Fruit fly (Drosophila melanogaster) whole organism, embryonic: Measurements from ENCODE around the gene CG5973.

ENCODE experiments used
- Asciz ChIP-seq: fragments of 200-800 bp; sonication (Bioruptor generic); optimal IDR thresholded peaks from 2 replicates; lab custom pipeline; 2017; ENCODE audit warnings: missing biosample characterization, mild to moderate bottlenecking, missing genetic modification characterization, missing genetic modification reagents
- CG10267 ChIP-seq: fragments of 200-800 bp; sonication (Bioruptor generic); optimal IDR thresholded peaks from 2 replicates; lab custom pipeline; 2018; ENCODE audit warnings: missing biosample characterization, mild to moderate bottlenecking, missing genetic modification characterization, moderate library complexity
- CG12104 ChIP-seq: fragments of 200-800 bp; sonication (Bioruptor generic); optimal IDR thresholded peaks from 3 replicates; lab custom pipeline; 2016; ENCODE audit warnings: missing biosample characterization, missing genetic modification characterization
- CG12299 ChIP-seq: fragments of 200-800 bp; sonication (Bioruptor generic); optimal IDR thresholded peaks from 2 replicates; lab custom pipeline; 2018; ENCODE audit warnings: missing biosample characterization, mild to moderate bottlenecking, missing genetic modification characterization
- CG12659 ChIP-seq: fragments of 200-800 bp; sonication (Bioruptor generic); optimal IDR thresholded peaks from 3 replicates; lab custom pipeline; 2017; ENCODE audit warnings: mild to moderate bottlenecking, missing biosample characterization, missing genetic modification reagents, missing genetic modification characterization
- CG13424 ChIP-seq: fragments of 200-800 bp; sonication (Bioruptor generic); optimal IDR thresholded peaks from 2 replicates; lab custom pipeline; 2019; ENCODE audit warnings: missing biosample characterization, mild to moderate bottlenecking, missing genetic modification characterization, moderate library complexity
- CG15696 ChIP-seq: fragments of 200-800 bp; sonication (Bioruptor generic); optimal IDR thresholded peaks from 2 replicates; lab custom pipeline; 2019; ENCODE audit warnings: missing biosample characterization, mild to moderate bottlenecking, missing genetic modification characterization, moderate library complexity
- CG1647 ChIP-seq: fragments of 200-800 bp; sonication (Bioruptor generic); optimal IDR thresholded peaks from 3 replicates; lab custom pipeline; 2016; ENCODE audit warnings: missing biosample characterization, missing genetic modification characterization
- CG17385 ChIP-seq: fragments of 200-800 bp; sonication (Bioruptor generic); optimal IDR thresholded peaks from 3 replicates; lab custom pipeline; 2018; ENCODE audit warnings: missing biosample characterization, mild to moderate bottlenecking, missing genetic modification characterization
- CG17912 ChIP-seq: fragments of 200-800 bp; sonication (Bioruptor generic); optimal IDR thresholded peaks from 2 replicates; lab custom pipeline; 2018; ENCODE audit warnings: missing biosample characterization, mild to moderate bottlenecking, missing genetic modification characterization
- CG18262 ChIP-seq: fragments of 200-800 bp; optimal IDR thresholded peaks from 3 replicates; lab custom pipeline; 2019; ENCODE audit warnings: missing biosample characterization, mild to moderate bottlenecking, missing genetic modification characterization, moderate library complexity
- CG18476 ChIP-seq: fragments of 200-800 bp; sonication (Bioruptor generic); optimal IDR thresholded peaks from 2 replicates; lab custom pipeline; 2016; ENCODE audit warnings: missing biosample characterization, mild to moderate bottlenecking, missing genetic modification characterization
- CG31224 ChIP-seq: fragments of 200-800 bp; sonication (Bioruptor generic); IDR thresholded peaks from 2 replicates; pipeline ENCODE4 v1.3.6; 2022; ENCODE audit warnings: missing biosample characterization, missing genetic modification characterization
- CG34422 ChIP-seq: fragments of 200-800 bp; sonication (Bioruptor generic); IDR thresholded peaks from 3 replicates; pipeline ENCODE4 v1.3.6; 2022; ENCODE audit warnings: missing biosample characterization, missing genetic modification characterization
- CG3847 ChIP-seq: fragments of 200-800 bp; sonication (Bioruptor generic); IDR thresholded peaks from 2 replicates; pipeline ENCODE4 v1.3.6; 2022; ENCODE audit warnings: missing biosample characterization, missing genetic modification characterization
- CG6689 ChIP-seq: fragments of 200-800 bp; sonication (Bioruptor generic); IDR thresholded peaks from 2 replicates; pipeline ENCODE4 v1.3.6; 2022; ENCODE audit warnings: missing biosample characterization, missing genetic modification characterization
- CG7372 ChIP-seq: fragments of 200-800 bp; sonication (Bioruptor generic); IDR thresholded peaks from 2 replicates; pipeline ENCODE4 v1.3.6; 2022; ENCODE audit warnings: missing biosample characterization, missing genetic modification characterization
- CG8924 ChIP-seq: fragments of 200-800 bp; optimal IDR thresholded peaks from 3 replicates; lab custom pipeline; 2019; ENCODE audit warnings: missing biosample characterization, mild to moderate bottlenecking, missing genetic modification characterization, moderate library complexity
- CG9437 ChIP-seq: fragments of 200-800 bp; sonication (Bioruptor generic); optimal IDR thresholded peaks from 2 replicates; lab custom pipeline; 2018; ENCODE audit warnings: missing biosample characterization, mild to moderate bottlenecking, missing genetic modification characterization
- Drgx ChIP-seq: fragments of 200-800 bp; sonication (Bioruptor generic); IDR thresholded peaks from 2 replicates; pipeline ENCODE4 v1.3.6; 2022; ENCODE audit warnings: missing biosample characterization, missing genetic modification characterization
- ERR ChIP-seq: fragments of 200-800 bp; sonication (Bioruptor generic); optimal IDR thresholded peaks from 2 replicates; lab custom pipeline; 2016; ENCODE audit warnings: missing biosample characterization, missing genetic modification characterization
- Ets65A ChIP-seq: fragments of 200-800 bp; sonication (Bioruptor generic); peaks from one replicate; lab custom pipeline; 2016; ENCODE audit warnings: missing biosample characterization, missing genetic modification characterization
- Hr39 ChIP-seq: fragments of >200 bp; optimal IDR thresholded peaks from 2 replicates; lab custom pipeline; 2017
- Hsf ChIP-seq: fragments of 200-800 bp; sonication (Bioruptor generic); optimal IDR thresholded peaks from 3 replicates; lab custom pipeline; 2016; ENCODE audit warnings: missing biosample characterization, missing genetic modification characterization
- Med ChIP-seq: fragments of 200-800 bp; sonication (Bioruptor generic); peaks from one replicate; lab custom pipeline; 2016; ENCODE audit warnings: missing biosample characterization, missing genetic modification characterization, mild to moderate bottlenecking, inconsistent platforms, moderate library complexity
- Myb ChIP-seq: fragments of 200-800 bp; sonication (Bioruptor generic); optimal IDR thresholded peaks from 2 replicates; lab custom pipeline; 2016; ENCODE audit warnings: missing biosample characterization, missing genetic modification characterization
- Neu2 ChIP-seq: fragments of 200-800 bp; sonication (Bioruptor generic); optimal IDR thresholded peaks from 3 replicates; lab custom pipeline; 2016; ENCODE audit warnings: missing biosample characterization, missing genetic modification characterization, borderline replicate concordance
- Nf-YC ChIP-seq: fragments of 200-800 bp; optimal IDR thresholded peaks from 3 replicates; lab custom pipeline; 2019; ENCODE audit warnings: missing biosample characterization, mild to moderate bottlenecking, missing genetic modification characterization, moderate library complexity
- Tbp ChIP-seq: fragments of >200 bp; optimal IDR thresholded peaks from 2 replicates; lab custom pipeline; 2018; ENCODE audit warnings: missing biosample characterization, missing genetic modification characterization
- abd-A ChIP-seq: fragments of 200-800 bp; sonication (Bioruptor generic); optimal IDR thresholded peaks from 3 replicates; lab custom pipeline; 2019; ENCODE audit warnings: missing biosample characterization, mild to moderate bottlenecking, missing genetic modification characterization, moderate library complexity
- amos ChIP-seq: fragments of 200-800 bp; sonication (Bioruptor generic); IDR thresholded peaks from 2 replicates; pipeline ENCODE4 v1.3.6; 2022; ENCODE audit warnings: missing biosample characterization, missing genetic modification characterization; ENCODE audit not compliant: partially characterized antibody
- bcd ChIP-seq: fragments of 200-800 bp; sonication (Bioruptor generic); optimal IDR thresholded peaks from 2 replicates; lab custom pipeline; 2017; ENCODE audit warnings: missing biosample characterization, mild to moderate bottlenecking, missing genetic modification characterization
- danr ChIP-seq: fragments of 200-800 bp; sonication (Bioruptor generic); IDR thresholded peaks from 2 replicates; pipeline ENCODE4 v1.3.6; 2022; ENCODE audit warnings: missing biosample characterization, missing genetic modification characterization
- en ChIP-seq: fragments of 200-800 bp; sonication (Bioruptor generic); optimal IDR thresholded peaks from 2 replicates; lab custom pipeline; 2016; ENCODE audit warnings: missing biosample characterization, missing genetic modification characterization
- eyg ChIP-seq: fragments of 200-800 bp; sonication (Bioruptor generic); optimal IDR thresholded peaks from 3 replicates; lab custom pipeline; 2016; ENCODE audit warnings: missing biosample characterization, missing genetic modification characterization
- gcm2 ChIP-seq: fragments of 200-800 bp; sonication (Bioruptor generic); optimal IDR thresholded peaks from 2 replicates; lab custom pipeline; 2016; ENCODE audit warnings: missing biosample characterization, missing genetic modification characterization
- grn ChIP-seq: fragments of 200-800 bp; sonication (Bioruptor generic); optimal IDR thresholded peaks from 3 replicates; lab custom pipeline; 2017; ENCODE audit warnings: missing biosample characterization, missing genetic modification characterization
- h ChIP-seq: fragments of >200 bp; optimal IDR thresholded peaks from 2 replicates; lab custom pipeline; 2017
- knrl ChIP-seq: fragments of 200-800 bp; sonication (Bioruptor generic); IDR thresholded peaks from 3 replicates; pipeline ENCODE4 v1.3.6; 2022; ENCODE audit warnings: missing biosample characterization, missing genetic modification characterization; ENCODE audit not compliant: partially characterized antibody
- lov ChIP-seq, 2 experiments: fragments of 200-800 bp in 1 of 2; fragments of >200 bp in 1 of 2; sonication (Bioruptor generic) in 1 of 2; IDR thresholded peaks in 1 of 2; optimal IDR thresholded peaks in 1 of 2; 2 replicates in 1 of 2; 3 replicates in 1 of 2; pipeline versions ENCODE4 v1.3.6 to Lab custom; 2017 to 2022; ENCODE audit warnings: missing biosample characterization in 1 of 2, missing genetic modification characterization in 1 of 2
- p53 ChIP-seq: fragments of 200-800 bp; sonication (Bioruptor generic); optimal IDR thresholded peaks from 2 replicates; lab custom pipeline; 2016; ENCODE audit warnings: missing biosample characterization, missing genetic modification characterization
- sd ChIP-seq: fragments of 200-800 bp; sonication (Bioruptor generic); optimal IDR thresholded peaks from 3 replicates; lab custom pipeline; 2018; ENCODE audit warnings: missing biosample characterization, mild to moderate bottlenecking, missing genetic modification characterization, moderate library complexity
- sens ChIP-seq: fragments of 200-800 bp; sonication (Bioruptor generic); peaks from one replicate; lab custom pipeline; 2016; ENCODE audit warnings: missing biosample characterization, missing genetic modification characterization
- so ChIP-seq: fragments of 200-800 bp; sonication (Bioruptor generic); IDR thresholded peaks from 3 replicates; pipeline ENCODE4 v1.3.6; 2022; ENCODE audit warnings: missing biosample characterization, missing genetic modification characterization
- sug ChIP-seq: fragments of 200-800 bp; optimal IDR thresholded peaks from 2 replicates; lab custom pipeline; 2019; ENCODE audit warnings: missing biosample characterization, mild to moderate bottlenecking, missing genetic modification characterization, moderate library complexity
- unc-4 ChIP-seq: fragments of 200-800 bp; sonication (Bioruptor generic); IDR thresholded peaks from 2 replicates; pipeline ENCODE4 v1.3.6; 2022; ENCODE audit warnings: missing biosample characterization, missing genetic modification characterization; ENCODE audit not compliant: partially characterized antibody
- wdn ChIP-seq: fragments of 200-800 bp; sonication (Bioruptor generic); IDR thresholded peaks from 2 replicates; pipeline ENCODE4 v1.3.6; 2022; ENCODE audit warnings: missing biosample characterization, missing genetic modification characterization

Gene CG5973

DNA sequence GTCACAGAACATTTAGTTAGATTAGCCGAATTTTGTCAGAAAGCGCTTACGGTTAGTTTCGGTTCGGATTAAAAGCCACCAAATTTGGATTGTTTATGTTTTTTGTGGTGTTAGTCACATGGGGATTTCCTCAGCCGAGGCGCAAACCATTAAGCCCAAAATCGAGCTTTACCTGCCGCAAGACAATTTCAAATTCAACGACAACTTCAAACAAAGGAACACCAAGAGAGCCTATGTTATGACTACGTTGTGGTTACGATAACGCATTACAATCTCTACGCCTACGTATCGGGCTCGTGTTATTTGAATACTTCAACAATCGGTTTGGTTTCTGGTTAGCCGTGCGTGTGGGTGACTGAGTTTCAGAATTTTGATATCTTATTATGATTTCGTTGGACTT is 36.0 kb downstream of the CG5973 start:
- TF ChIP-seq lov (optimal IDR thresholded peaks at IDR 0.05; lab: Kevin White, UChicago) = no peak
- no peak for TF ChIP-seq lov (GFP tag; IDR thresholded peaks at IDR 0.05; lab: Robert Waterston, UW)
- TF ChIP-seq CG10267 = no peak
- TF ChIP-seq CG15696 (tag; lab: Kevin White, UChicago) = no peak
- TF ChIP-seq Tbp (GFP tag; lab: Kevin White, UChicago) = no peak
- TF ChIP-seq amos (GFP tag; lab: Robert Waterston, UW) = no peak
- TF ChIP-seq Med (GFP tag; lab: Kevin White, UChicago) = no peak
- TF ChIP-seq gcm2 (GFP tag; lab: Kevin White, UChicago) = no peak
- no peak for TF ChIP-seq sug (tag; lab: Kevin White, UChicago)
- no peak for TF ChIP-seq knrl (GFP tag; lab: Robert Waterston, UW)
- TF ChIP-seq CG12299 (tag; lab: Kevin White, UChicago) = no peak
- no peak for TF ChIP-seq abd-A (tag; lab: Kevin White, UChicago)
- no peak for TF ChIP-seq Nf-YC
- peak; percentile 57 for TF ChIP-seq Myb (GFP tag; lab: Kevin White, UChicago)
- TF ChIP-seq CG34422 (GFP tag; lab: Robert Waterston, UW) = no peak
- peak; percentile 94 for TF ChIP-seq CG9437 (GFP tag; lab: Kevin White, UChicago)
- TF ChIP-seq unc-4 (GFP tag; lab: Robert Waterston, UW) = no peak
- no peak for TF ChIP-seq CG17385 (GFP tag; lab: Kevin White, UChicago)
- TF ChIP-seq ERR (GFP tag; lab: Kevin White, UChicago) = no peak
- TF ChIP-seq Ets65A (GFP tag; lab: Kevin White, UChicago) = peak; percentile 32
- no peak for TF ChIP-seq CG12659 (GFP tag; lab: Kevin White, UChicago)
- no peak for TF ChIP-seq Asciz
- TF ChIP-seq CG31224 (GFP tag; lab: Robert Waterston, UW) = no peak
- TF ChIP-seq so (GFP tag; lab: Robert Waterston, UW) = no peak
- no peak for TF ChIP-seq CG3847 (GFP tag; lab: Robert Waterston, UW)

DNA sequence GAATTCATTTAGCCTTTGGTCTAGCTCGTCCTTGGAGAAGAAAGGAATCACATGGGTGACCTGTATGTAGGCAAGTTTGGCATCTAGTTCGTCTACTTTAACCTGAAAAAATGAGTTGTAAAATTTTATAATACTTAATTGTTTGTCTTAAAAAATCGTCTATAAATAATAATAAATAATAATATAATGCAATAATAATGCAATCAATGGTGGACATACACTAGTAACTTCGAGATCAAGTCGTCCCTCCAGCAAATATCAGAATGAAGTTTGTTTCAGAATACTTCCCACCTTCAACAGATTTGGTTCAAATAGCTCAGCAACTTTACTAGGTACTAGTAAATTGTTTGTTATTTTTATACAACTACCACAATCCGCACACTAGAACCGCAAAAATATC is 37.1 kb downstream of the CG5973 start, which contains the start of gene CG6441:
TSS of gene CG6441 (plus strand) at position 301 of the 400 bp plus-strand sequence.
- TF ChIP-seq grn (GFP tag; lab: Kevin White, UChicago) = no peak
- TF ChIP-seq CG13424 (tag; lab: Kevin White, UChicago) = no peak
- TF ChIP-seq CG18262 = no peak
- TF ChIP-seq CG1647 (GFP tag; lab: Kevin White, UChicago) = no peak
- TF ChIP-seq danr = no peak
- no peak for TF ChIP-seq Hsf (GFP tag; lab: Kevin White, UChicago)
- TF ChIP-seq CG7372 (GFP tag; lab: Robert Waterston, UW) = no peak
- no peak for TF ChIP-seq CG12104 (GFP tag; lab: Kevin White, UChicago)
- no peak for TF ChIP-seq CG8924 (tag; lab: Kevin White, UChicago)

DNA sequence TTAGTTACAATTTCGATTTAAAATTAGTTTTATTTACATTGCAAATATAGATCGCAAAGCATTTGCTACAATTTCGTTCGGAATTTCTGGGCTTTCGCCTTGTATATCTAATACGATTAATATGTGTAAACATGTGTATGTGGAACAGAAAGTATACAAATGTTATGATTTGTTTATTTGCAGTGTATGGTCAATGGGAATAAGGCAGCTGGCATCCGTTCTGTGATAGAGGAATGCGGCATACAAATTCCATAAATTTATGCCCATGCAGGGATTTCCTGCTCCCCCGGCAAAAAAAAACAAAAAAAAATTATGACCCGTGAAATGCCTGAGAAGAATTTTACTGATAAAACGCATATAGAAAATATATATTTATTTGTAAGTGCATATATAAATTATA is 48.9 kb downstream of the CG5973 start:
- TF ChIP-seq CG6689 (GFP tag; lab: Robert Waterston, UW) (no peak), bcd (GFP tag; lab: Kevin White, UChicago) (no peak), CG17912 (GFP tag; lab: Kevin White, UChicago) (no peak), p53 (GFP tag; lab: Kevin White, UChicago) (no peak), Ets65A (GFP tag; lab: Kevin White, UChicago) (peak; percentile 69), sd (tag; lab: Kevin White, UChicago) (peak; percentile 81), sens (peak; percentile 57), Drgx (GFP tag; lab: Robert Waterston, UW) (no peak), eyg (GFP tag; lab: Kevin White, UChicago) (no peak), h (lab: Kevin White, UChicago) (no peak), wdn (no peak), en (GFP tag; lab: Kevin White, UChicago) (no peak), Neu2 (GFP tag; lab: Kevin White, UChicago) (no peak), CG18476 (GFP tag; lab: Kevin White, UChicago) (no peak), Hr39 (lab: Kevin White, UChicago) (no peak)
